Worm (Caenorhabditis elegans) whole organism, young adult: Measurements from ENCODE around the gene C31C9.6.
"Not testable (repeated sequence)": the region's sequence is repeated elsewhere in the genome, so short reads cannot be mapped to it uniquely, and the experiment has no call there.

Experiments
- T07F8.4 ChIP-seq: sonication (generic microtip); optimal IDR thresholded peaks from 2 replicates; lab custom pipeline; 2016; ENCODE audit warnings: mild to moderate bottlenecking, missing genetic modification characterization, moderate library complexity, missing compliant biosample characterization
- dpl-1 ChIP-seq: fragments of 150-350 bp; optimal IDR thresholded peaks from 2 replicates; lab custom pipeline; 2014; ENCODE audit warnings: missing biosample characterization, missing genetic modification reagents, missing genetic modification characterization
- tlf-1 ChIP-seq: fragments of 200-800 bp; sonication (Bioruptor generic); optimal IDR thresholded peaks from 2 replicates; lab custom pipeline; 2018; ENCODE audit warnings: mild to moderate bottlenecking, missing genetic modification characterization, missing compliant biosample characterization
- unc-62 ChIP-seq: fragments of 150-350 bp; optimal IDR thresholded peaks from 2 replicates; lab custom pipeline; 2014; ENCODE audit warnings: missing biosample characterization, missing genetic modification reagents, missing genetic modification characterization
- ztf-18 ChIP-seq: sonication (generic microtip); optimal IDR thresholded peaks from 2 replicates; lab custom pipeline; 2016; ENCODE audit warnings: missing genotype, mild to moderate bottlenecking, missing genetic modification characterization, missing compliant biosample characterization

DNA sequence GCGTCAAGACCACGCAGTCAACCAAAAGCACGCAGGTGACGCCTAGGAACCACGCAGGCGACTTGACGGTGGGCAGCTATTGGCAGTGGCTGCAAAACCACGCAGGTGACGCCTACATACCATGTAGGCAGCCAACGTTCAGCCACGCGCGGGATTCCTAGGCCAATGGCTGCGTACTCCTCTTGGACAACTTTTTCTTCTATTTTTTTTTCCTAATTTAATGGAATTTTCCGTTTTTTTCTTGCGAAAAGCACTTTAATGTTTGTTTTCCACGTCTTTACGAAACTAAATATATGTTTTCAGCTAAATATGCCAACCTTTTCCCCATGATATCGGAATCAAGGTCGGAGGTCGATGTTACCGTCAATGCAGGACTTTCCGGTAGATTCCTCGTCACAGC, 7.2 kb downstream of the C31C9.6 start, which contains the start of gene C31C9.9:
- TF ChIP-seq T07F8.4 (tag; lab: Kevin White, UChicago); tlf-1 (GFP tag; lab: Kevin White, UChicago); unc-62 (GFP tag; lab: Kevin White, UChicago); dpl-1 (GFP tag; lab: Kevin White, UChicago); ztf-18 (tag; lab: Kevin White, UChicago): not testable (repeated sequence)
